Fruit fly (Drosophila melanogaster) whole organism, prepupa: ENCODE results near the gene CG4440.

Source experiments
- CG3032 ChIP-seq: fragments of 200-800 bp; optimal IDR thresholded peaks from 2 replicates; lab custom pipeline; 2019; ENCODE audit warnings: missing biosample characterization, mild to moderate bottlenecking, missing genetic modification characterization, moderate library complexity
- CG32006 ChIP-seq: fragments of 200-800 bp; sonication (Bioruptor generic); optimal IDR thresholded peaks from 3 replicates; lab custom pipeline; 2017; ENCODE audit warnings: missing biosample characterization, mild to moderate bottlenecking, missing genetic modification characterization
- CG9139 ChIP-seq: fragments of 200-800 bp; sonication (Bioruptor generic); optimal IDR thresholded peaks from 3 replicates; lab custom pipeline; 2017; ENCODE audit warnings: missing biosample characterization, mild to moderate bottlenecking, missing genetic modification characterization
- Sox14 ChIP-seq: fragments of 200-800 bp; sonication (Bioruptor generic); optimal IDR thresholded peaks from 3 replicates; lab custom pipeline; 2016; ENCODE audit warnings: missing biosample characterization, missing genetic modification characterization
- dsx ChIP-seq: fragments of 200-800 bp; optimal IDR thresholded peaks from 3 replicates; lab custom pipeline; 2019; ENCODE audit warnings: missing biosample characterization, mild to moderate bottlenecking, missing genetic modification characterization, moderate library complexity; ENCODE audit not compliant: poor library complexity, severe bottlenecking
- vri ChIP-seq: fragments of 200-800 bp; sonication (Bioruptor generic); optimal IDR thresholded peaks from 3 replicates; lab custom pipeline; 2016; ENCODE audit warnings: missing biosample characterization, mild to moderate bottlenecking, missing genetic modification characterization

DNA sequence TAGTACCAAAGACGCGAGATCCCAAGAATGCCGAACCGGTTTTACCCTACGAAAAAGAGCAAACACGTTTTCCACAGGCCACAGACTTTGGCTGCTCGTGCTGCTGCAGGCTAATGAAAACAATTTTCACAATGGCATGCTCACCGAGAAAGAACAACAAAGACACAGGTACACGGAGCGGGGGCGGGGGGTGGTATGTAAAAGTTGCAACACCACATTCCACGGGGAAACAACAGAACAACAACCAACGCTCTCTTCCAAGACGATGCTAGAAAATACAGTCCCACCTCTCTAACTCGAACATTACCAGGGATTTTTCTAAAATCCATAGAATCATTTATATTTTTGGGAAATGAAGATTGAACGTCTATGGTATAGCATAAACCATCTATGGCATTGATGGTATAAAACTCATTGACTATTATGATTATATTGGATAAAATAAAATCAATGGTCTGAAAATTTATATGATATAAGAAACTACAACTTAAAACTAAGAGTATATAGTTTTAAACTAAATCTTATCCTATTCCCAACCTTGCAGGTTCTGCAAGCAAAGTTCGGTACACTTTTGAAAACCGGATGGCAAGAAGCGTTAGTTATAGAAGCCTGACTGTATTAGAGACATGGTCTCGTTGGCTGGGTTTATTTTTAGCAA lies 48.2 kb upstream of the CG4440 start:
- TF ChIP-seq vri (GFP tag; lab: Kevin White, UChicago) = no peak
- peak; percentile 81 for TF ChIP-seq CG32006 (GFP tag; lab: Kevin White, UChicago)
- TF ChIP-seq dsx (GFP tag; lab: Kevin White, UChicago) = peak; percentile 16
- peak; percentile 50 for TF ChIP-seq CG3032 (tag; lab: Kevin White, UChicago)
- peak; percentile 43 for TF ChIP-seq Sox14 (GFP tag; lab: Kevin White, UChicago)
- no peak for TF ChIP-seq CG9139 (GFP tag; lab: Kevin White, UChicago)
